Fruit fly (Drosophila melanogaster): ENCODE measurements around the gene RpL30.

Gene RpL30

dm6 chr2L:19015628-19016027, 6.5 kb upstream of the RpL30 start:
- TF ChIP-seq psq (optimal IDR thresholded peaks at IDR 0.05) (no peak), usp (GFP tag; optimal IDR thresholded peaks at IDR 0.05) (no peak)

- no peak for TF ChIP-seq Dll (optimal IDR thresholded peaks at IDR 0.05)
- no peak for TF ChIP-seq pan (optimal IDR thresholded peaks at IDR 0.05)
- no peak for TF ChIP-seq EcR (GFP tag; optimal IDR thresholded peaks at IDR 0.05)
- no peak for TF ChIP-seq CG8478 (optimal IDR thresholded peaks at IDR 0.05)
- TF ChIP-seq usp (GFP tag; optimal IDR thresholded peaks at IDR 0.05), result no peak
- TF ChIP-seq psq (optimal IDR thresholded peaks at IDR 0.05), result no peak
Observed at dm6 chr2L:19014881-19015366, 5.8 kb upstream of the RpL30 start.

- TF ChIP-seq CG8478 (optimal IDR thresholded peaks at IDR 0.05), result no peak
- TF ChIP-seq usp (GFP tag; optimal IDR thresholded peaks at IDR 0.05), result no peak
- no peak for TF ChIP-seq pan (optimal IDR thresholded peaks at IDR 0.05)
- TF ChIP-seq EcR (GFP tag; optimal IDR thresholded peaks at IDR 0.05), result no peak
- TF ChIP-seq psq (optimal IDR thresholded peaks at IDR 0.05), result no peak
- TF ChIP-seq Dll (optimal IDR thresholded peaks at IDR 0.05), result no peak
Observed at dm6 chr2L:19014032-19014880, 5.2 kb upstream of the RpL30 start.

- TF ChIP-seq Dll (optimal IDR thresholded peaks at IDR 0.05) (no peak), EcR (GFP tag; optimal IDR thresholded peaks at IDR 0.05) (no peak), psq (optimal IDR thresholded peaks at IDR 0.05) (no peak), CG8478 (optimal IDR thresholded peaks at IDR 0.05) (no peak), usp (GFP tag; optimal IDR thresholded peaks at IDR 0.05) (no peak), pan (optimal IDR thresholded peaks at IDR 0.05) (no peak)
Observed at dm6 chr2L:19012776-19013328, 3.7 kb upstream of the RpL30 start.

dm6 chr2L:19011895-19012645, 3.0 kb upstream of the RpL30 start:
- TF ChIP-seq Dll (optimal IDR thresholded peaks at IDR 0.05), result no peak
- TF ChIP-seq pan (optimal IDR thresholded peaks at IDR 0.05), result peak; percentile 62
- TF ChIP-seq usp (GFP tag; optimal IDR thresholded peaks at IDR 0.05), result no peak
- TF ChIP-seq psq (optimal IDR thresholded peaks at IDR 0.05), result no peak

- TF ChIP-seq pan (optimal IDR thresholded peaks at IDR 0.05), result no peak
- TF ChIP-seq EcR (GFP tag; optimal IDR thresholded peaks at IDR 0.05), result no peak
- TF ChIP-seq CG8478 (optimal IDR thresholded peaks at IDR 0.05), result no peak
- TF ChIP-seq usp (GFP tag; optimal IDR thresholded peaks at IDR 0.05), result no peak
- TF ChIP-seq Dll (optimal IDR thresholded peaks at IDR 0.05), result no peak
- TF ChIP-seq psq (optimal IDR thresholded peaks at IDR 0.05), result no peak
Observed at dm6 chr2L:19010566-19010965, 1.5 kb upstream of the RpL30 start, which contains the start of gene robl37BC. TSS of gene robl37BC (plus strand) at chr2L:19010866.

- TF ChIP-seq psq (optimal IDR thresholded peaks at IDR 0.05), result no peak
- no peak for TF ChIP-seq Dll (optimal IDR thresholded peaks at IDR 0.05)
- TF ChIP-seq EcR (GFP tag; optimal IDR thresholded peaks at IDR 0.05), result no peak
- no peak for TF ChIP-seq pan (optimal IDR thresholded peaks at IDR 0.05)
- TF ChIP-seq usp (GFP tag; optimal IDR thresholded peaks at IDR 0.05), result no peak
- TF ChIP-seq CG8478 (optimal IDR thresholded peaks at IDR 0.05), result no peak
Observed at dm6 chr2L:19010037-19010436, 931 bp upstream of the RpL30 start.

- TF ChIP-seq psq (optimal IDR thresholded peaks at IDR 0.05), result no peak
- TF ChIP-seq usp (GFP tag; optimal IDR thresholded peaks at IDR 0.05), result no peak
- no peak for TF ChIP-seq EcR (GFP tag; optimal IDR thresholded peaks at IDR 0.05)
- no peak for TF ChIP-seq Dll (optimal IDR thresholded peaks at IDR 0.05)
Observed at dm6 chr2L:19002959-19003371, 6.1 kb downstream of the RpL30 start, which contains the start of gene CG31793. TSS of gene CG31793 (plus strand) at chr2L:19003367.

dm6 chr2L:19002468-19002867, 6.6 kb downstream of the RpL30 start:
- TF ChIP-seq EcR (GFP tag; optimal IDR thresholded peaks at IDR 0.05) (no peak), CG8478 (optimal IDR thresholded peaks at IDR 0.05) (no peak), psq (optimal IDR thresholded peaks at IDR 0.05) (no peak), pan (optimal IDR thresholded peaks at IDR 0.05) (no peak), Dll (optimal IDR thresholded peaks at IDR 0.05) (no peak), usp (GFP tag; optimal IDR thresholded peaks at IDR 0.05) (no peak)

- no peak for TF ChIP-seq usp (GFP tag; optimal IDR thresholded peaks at IDR 0.05)
- TF ChIP-seq EcR (GFP tag; optimal IDR thresholded peaks at IDR 0.05), result no peak
- no peak for TF ChIP-seq pan (optimal IDR thresholded peaks at IDR 0.05)
- no peak for TF ChIP-seq Dll (optimal IDR thresholded peaks at IDR 0.05)
Observed at dm6 chr2L:18997148-18997547, 12.0 kb downstream of the RpL30 start, which contains the start of gene CG31792. TSS of gene CG31792 (plus strand) at chr2L:18997448.

dm6 chr2L:18995660-18996417, 13.3 kb downstream of the RpL30 start, which contains the start of gene CG10650:
TSS of gene CG10650 (minus strand) at chr2L:18995934.
- no peak for TF ChIP-seq psq (optimal IDR thresholded peaks at IDR 0.05)
- TF ChIP-seq CG8478 (optimal IDR thresholded peaks at IDR 0.05), result no peak
- TF ChIP-seq EcR (GFP tag; optimal IDR thresholded peaks at IDR 0.05), result no peak
- no peak for TF ChIP-seq Dll (optimal IDR thresholded peaks at IDR 0.05)
- no peak for TF ChIP-seq usp (GFP tag; optimal IDR thresholded peaks at IDR 0.05)
- no peak for TF ChIP-seq pan (optimal IDR thresholded peaks at IDR 0.05)

Data from whole organism.